Worm (Caenorhabditis elegans) whole organism, L2 larva: ENCODE results near the gene R04A9.7.
A peak's percentile ranks its signal among the peaks of the same experiment; 100 is the strongest.

Experiments used
- C34F6.9 ChIP-seq: fragments of 150-350 bp; optimal IDR thresholded peaks from 2 replicates; lab custom pipeline; 2014; ENCODE audit warnings: missing biosample characterization, missing genetic modification characterization
- F13H6.1 ChIP-seq: sonication (generic microtip); optimal IDR thresholded peaks from 2 replicates; lab custom pipeline; 2016; ENCODE audit warnings: missing genetic modification characterization, missing compliant biosample characterization
- R02D3.7 ChIP-seq: fragments of 150-350 bp; optimal IDR thresholded peaks from 2 replicates; lab custom pipeline; 2014; ENCODE audit warnings: missing biosample characterization, missing genetic modification characterization
- Y55F3AM.14 ChIP-seq: fragments of 200-800 bp; sonication (Bioruptor generic); optimal IDR thresholded peaks from 2 replicates; lab custom pipeline; 2018; ENCODE audit warnings: mild to moderate bottlenecking, missing genetic modification characterization, missing compliant biosample characterization
- ZK546.5 ChIP-seq: sonication (generic microtip); optimal IDR thresholded peaks from 2 replicates; lab custom pipeline; 2017; ENCODE audit warnings: missing biosample characterization, missing genetic modification characterization
- ama-1 ChIP-seq: fragments of 150-350 bp; optimal IDR thresholded peaks from 2 replicates; lab custom pipeline; 2018; ENCODE audit warnings: inconsistent platforms
- blmp-1 ChIP-seq: sonication (generic microtip); optimal IDR thresholded peaks from 2 replicates; lab custom pipeline; 2017; ENCODE audit warnings: missing genetic modification characterization, mild to moderate bottlenecking, missing compliant biosample characterization, antibody characterized with exemption, moderate library complexity; ENCODE audit not compliant: insufficient read depth
- ceh-16 ChIP-seq: fragments of 150-350 bp; optimal IDR thresholded peaks from 2 replicates; lab custom pipeline; 2014; ENCODE audit warnings: missing biosample characterization, missing genetic modification characterization
- ceh-82 ChIP-seq: fragments of 150-350 bp; optimal IDR thresholded peaks from 2 replicates; lab custom pipeline; 2014; ENCODE audit warnings: missing biosample characterization, missing genetic modification characterization
- crh-2 ChIP-seq: sonication (generic microtip); optimal IDR thresholded peaks from 2 replicates; lab custom pipeline; 2017; ENCODE audit warnings: missing biosample characterization, missing genetic modification characterization
- dmd-4 ChIP-seq: sonication (generic microtip); optimal IDR thresholded peaks from 2 replicates; lab custom pipeline; 2017; ENCODE audit warnings: missing biosample characterization, missing genetic modification characterization
- elt-3 ChIP-seq: sonication (generic microtip); optimal IDR thresholded peaks from 2 replicates; lab custom pipeline; 2017; ENCODE audit warnings: missing biosample characterization, missing genetic modification characterization
- fos-1 ChIP-seq: fragments of 150-350 bp; optimal IDR thresholded peaks from 2 replicates; lab custom pipeline; 2014; ENCODE audit warnings: missing biosample characterization, missing genetic modification characterization
- gmeb-1 ChIP-seq: fragments of 150-350 bp; optimal IDR thresholded peaks from 2 replicates; lab custom pipeline; 2014; ENCODE audit warnings: missing biosample characterization, missing genetic modification characterization
- lin-13 ChIP-seq: fragments of 150-350 bp; optimal IDR thresholded peaks from 2 replicates; lab custom pipeline; 2014; ENCODE audit warnings: missing biosample characterization, missing genetic modification reagents, missing genetic modification characterization
- lsy-2 ChIP-seq, 2 experiments: fragments of 150-350 bp in 1 of 2; sonication (generic microtip) in 1 of 2; optimal IDR thresholded peaks; 2 replicates each; lab custom pipeline; 2014 to 2017; ENCODE audit warnings: missing biosample characterization in 2 of 2, missing genetic modification characterization in 2 of 2
- mab-5 ChIP-seq: fragments of 150-350 bp; optimal IDR thresholded peaks from 2 replicates; lab custom pipeline; 2014; ENCODE audit warnings: missing biosample characterization, missing genetic modification characterization
- mbf-1 ChIP-seq: sonication (generic microtip); optimal IDR thresholded peaks from 2 replicates; lab custom pipeline; 2017; ENCODE audit warnings: missing biosample characterization, missing genetic modification characterization
- nhr-10 ChIP-seq: sonication (generic microtip); optimal IDR thresholded peaks from 2 replicates; lab custom pipeline; 2017; ENCODE audit warnings: missing biosample characterization, missing genetic modification characterization
- nhr-21 ChIP-seq: fragments of 150-350 bp; optimal IDR thresholded peaks from 2 replicates; lab custom pipeline; 2014; ENCODE audit warnings: missing biosample characterization, missing genetic modification characterization
- nhr-23 ChIP-seq: fragments of 150-350 bp; optimal IDR thresholded peaks from 2 replicates; lab custom pipeline; 2014; ENCODE audit warnings: missing biosample characterization, missing genetic modification reagents, missing genetic modification characterization
- nhr-237 ChIP-seq: fragments of 150-350 bp; optimal IDR thresholded peaks from 2 replicates; lab custom pipeline; 2014; ENCODE audit warnings: missing biosample characterization, missing genetic modification characterization
- nhr-25 ChIP-seq: fragments of 150-350 bp; sonication (generic microtip); optimal IDR thresholded peaks from 3 replicates; lab custom pipeline; 2014; ENCODE audit warnings: missing biosample characterization, missing genetic modification characterization
- sem-4 ChIP-seq: fragments of 150-350 bp; optimal IDR thresholded peaks from 2 replicates; lab custom pipeline; 2014; ENCODE audit warnings: missing biosample characterization, missing genetic modification reagents, missing genetic modification characterization
- sma-3 ChIP-seq: sonication (generic microtip); optimal IDR thresholded peaks from 2 replicates; lab custom pipeline; 2016; ENCODE audit warnings: missing genetic modification reagents, missing genetic modification characterization, missing compliant biosample characterization
- sma-9 ChIP-seq, 2 experiments: fragments of 150-350 bp in 1 of 2; sonication (generic microtip) in 1 of 2; optimal IDR thresholded peaks; 2 replicates each; lab custom pipeline; 2014 to 2016; ENCODE audit warnings: missing genetic modification characterization in 2 of 2, mild to moderate bottlenecking in 1 of 2, missing biosample characterization in 1 of 2, missing compliant biosample characterization in 1 of 2, missing genetic modification reagents in 1 of 2, moderate library complexity in 1 of 2
- snpc-4 ChIP-seq: fragments of 150-350 bp; optimal IDR thresholded peaks from 2 replicates; lab custom pipeline; 2014; ENCODE audit warnings: missing biosample characterization, missing genetic modification characterization
- unc-39 ChIP-seq: fragments of 150-350 bp; optimal IDR thresholded peaks from 2 replicates; lab custom pipeline; 2014; ENCODE audit warnings: missing biosample characterization, missing genetic modification characterization
- unc-55 ChIP-seq: fragments of 150-350 bp; sonication (generic microtip); optimal IDR thresholded peaks from 3 replicates; lab custom pipeline; 2014; ENCODE audit warnings: missing biosample characterization, missing genetic modification reagents, missing genetic modification characterization
- unc-62 ChIP-seq: fragments of 150-350 bp; optimal IDR thresholded peaks from 2 replicates; lab custom pipeline; 2014; ENCODE audit warnings: missing biosample characterization, missing genetic modification reagents, missing genetic modification characterization
- zag-1 ChIP-seq: fragments of 150-350 bp; optimal IDR thresholded peaks from 2 replicates; lab custom pipeline; 2014; ENCODE audit warnings: missing biosample characterization, missing genetic modification characterization
- ztf-11 ChIP-seq: sonication (generic microtip); optimal IDR thresholded peaks from 2 replicates; lab custom pipeline; 2017; ENCODE audit warnings: missing biosample characterization, missing genetic modification characterization
- ztf-4 ChIP-seq: fragments of 150-350 bp; optimal IDR thresholded peaks from 2 replicates; lab custom pipeline; 2014; ENCODE audit warnings: missing biosample characterization, missing genetic modification characterization

The R04A9.7 gene

DNA sequence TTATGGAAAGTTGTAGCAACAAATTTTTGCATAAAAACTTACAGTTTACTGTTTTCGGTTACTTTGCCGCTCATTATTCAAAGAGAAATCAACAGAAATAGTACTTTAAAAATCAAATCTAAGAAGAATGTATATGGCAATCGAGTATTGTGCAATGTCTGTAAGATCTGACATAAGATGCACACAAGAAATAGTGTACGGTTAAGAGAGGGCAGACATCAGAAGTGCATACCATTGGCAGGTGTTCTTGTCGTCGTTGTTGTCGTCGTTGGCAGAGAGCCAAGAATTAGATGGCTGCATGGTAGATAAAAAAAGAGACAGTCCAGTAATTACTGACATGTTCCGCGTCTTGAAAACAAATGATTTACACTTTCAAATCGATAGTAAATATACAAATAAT lies at the start of gene R04A9.7:
Gene R04A9.7 (minus strand): TSS at position 184 of the 400 bp plus-strand sequence.
- TF ChIP-seq zag-1 (tag; lab: Kevin White, UChicago) (no peak), nhr-25 (tag; lab: Kevin White, UChicago) (no peak), lin-13 (GFP tag; lab: Kevin White, UChicago) (no peak), nhr-237 (no peak), blmp-1 (tag; lab: Kevin White, UChicago) (no peak)

DNA sequence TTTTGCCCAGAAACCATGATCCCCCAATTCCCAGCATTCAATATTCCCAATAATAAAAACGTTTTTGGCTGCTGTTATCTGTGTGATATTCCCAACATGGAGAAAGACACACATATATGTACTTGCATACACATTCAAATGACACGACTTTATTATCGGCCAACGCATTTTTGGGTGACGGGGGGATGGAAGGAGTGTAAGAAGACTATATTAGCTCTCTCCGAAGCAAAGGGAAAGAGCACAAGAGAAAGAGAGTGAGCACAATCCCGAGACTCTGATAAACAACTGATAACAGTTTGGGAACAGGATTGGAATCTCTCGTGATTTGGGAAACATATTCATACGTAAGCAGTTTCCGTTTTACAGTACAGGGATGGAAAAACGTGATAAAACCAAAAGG lies 45.7 kb upstream of the R04A9.7 start:
- no peak for TF ChIP-seq nhr-25 (tag; lab: Kevin White, UChicago)
- TF ChIP-seq C34F6.9 (tag; lab: Kevin White, UChicago): no peak
- peak; percentile 12 for TF ChIP-seq F13H6.1 (tag; lab: Kevin White, UChicago)
- TF ChIP-seq ama-1 (lab: Kevin White, UChicago): no peak
- no peak for TF ChIP-seq lsy-2 (tag; optimal IDR thresholded peaks at IDR 0.05; lab: Kevin White, UChicago)
- peak; percentile 73 for TF ChIP-seq crh-2
- TF ChIP-seq nhr-21: no peak
- peak; percentile 11 for TF ChIP-seq sma-9 (GFP tag; optimal IDR thresholded peaks at IDR 0.05; lab: Kevin White, UChicago)
- TF ChIP-seq sma-9 (tag; optimal IDR thresholded peaks at IDR 0.05; lab: Kevin White, UChicago): no peak
- TF ChIP-seq mab-5: no peak
- no peak for TF ChIP-seq sem-4 (tag; lab: Kevin White, UChicago)
- TF ChIP-seq blmp-1 (tag; lab: Kevin White, UChicago): no peak
- no peak for TF ChIP-seq Y55F3AM.14 (GFP tag; lab: Kevin White, UChicago)
- no peak for TF ChIP-seq unc-39 (tag; lab: Kevin White, UChicago)
- no peak for TF ChIP-seq ztf-4 (tag; lab: Kevin White, UChicago)
- TF ChIP-seq gmeb-1: no peak
- no peak for TF ChIP-seq nhr-237
- TF ChIP-seq unc-55 (GFP tag; lab: Kevin White, UChicago): no peak
- TF ChIP-seq mbf-1 (tag; lab: Kevin White, UChicago): no peak
- TF ChIP-seq ceh-16 (tag; lab: Kevin White, UChicago): no peak
- peak; percentile 86 for TF ChIP-seq fos-1 (tag; lab: Kevin White, UChicago)
- peak; percentile 23 for TF ChIP-seq sma-3 (GFP tag; lab: Kevin White, UChicago)
- no peak for TF ChIP-seq nhr-23 (tag; lab: Kevin White, UChicago)

DNA sequence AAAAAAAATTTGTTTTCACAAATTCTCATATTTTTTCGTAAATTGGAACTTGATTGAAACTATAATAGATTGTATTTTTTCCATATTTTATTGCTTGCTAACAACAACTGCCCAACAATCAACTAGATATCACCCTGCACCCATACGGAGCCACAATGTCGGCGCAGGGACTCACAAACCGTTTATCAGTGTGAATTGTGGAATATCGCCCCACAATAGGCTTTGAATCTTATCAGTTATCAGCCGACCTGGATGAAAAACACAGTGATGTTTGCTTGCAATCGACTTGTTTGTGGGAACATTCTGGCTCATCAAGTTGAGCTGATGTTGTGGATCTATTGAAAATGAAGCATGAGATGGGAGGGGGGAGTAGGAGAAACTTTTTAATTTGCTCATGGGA lies 44.3 kb upstream of the R04A9.7 start:
- TF ChIP-seq R02D3.7 (tag; lab: Kevin White, UChicago) (no peak), nhr-23 (tag; lab: Kevin White, UChicago) (no peak), nhr-237 (no peak), ama-1 (lab: Kevin White, UChicago) (no peak), ceh-82 (no peak), sma-9 (GFP tag; optimal IDR thresholded peaks at IDR 0.05; lab: Kevin White, UChicago) (peak; percentile 15), sma-9 (tag; optimal IDR thresholded peaks at IDR 0.05; lab: Kevin White, UChicago) (no peak), unc-39 (tag; lab: Kevin White, UChicago) (no peak)
- TF ChIP-seq, all 48 proteins: peak for 1

ce11 chrX:438396-438795 lies 43.7 kb upstream of the R04A9.7 start:
- TF ChIP-seq nhr-25 (tag; lab: Kevin White, UChicago) (no peak), fos-1 (tag; lab: Kevin White, UChicago) (peak; percentile 39)

ce11 chrX:433747-434146 lies 39.1 kb upstream of the R04A9.7 start, which contains the start of gene dve-1:
Gene dve-1, minus strand, starts transcription at chrX:433812.
- TF ChIP-seq sma-3 (GFP tag; lab: Kevin White, UChicago): no peak
- TF ChIP-seq lin-13 (GFP tag; lab: Kevin White, UChicago): no peak
- no peak for TF ChIP-seq mab-5
- no peak for TF ChIP-seq unc-39 (tag; lab: Kevin White, UChicago)
- no peak for TF ChIP-seq ceh-82
- TF ChIP-seq nhr-25 (tag; lab: Kevin White, UChicago): no peak
- no peak for TF ChIP-seq dmd-4 (tag; lab: Kevin White, UChicago)
- no peak for TF ChIP-seq unc-62 (GFP tag; lab: Kevin White, UChicago)
- no peak for TF ChIP-seq ztf-11 (tag; lab: Kevin White, UChicago)
- no peak for TF ChIP-seq snpc-4 (tag; lab: Kevin White, UChicago)
- no peak for TF ChIP-seq nhr-23 (tag; lab: Kevin White, UChicago)
- no peak for TF ChIP-seq nhr-10
- no peak for TF ChIP-seq ZK546.5 (tag; lab: Kevin White, UChicago)
- no peak for TF ChIP-seq sma-9 (GFP tag; optimal IDR thresholded peaks at IDR 0.05; lab: Kevin White, UChicago)
- TF ChIP-seq sma-9 (tag; optimal IDR thresholded peaks at IDR 0.05; lab: Kevin White, UChicago): no peak
- TF ChIP-seq elt-3 (tag; lab: Kevin White, UChicago): no peak
